Worm (Caenorhabditis elegans) whole organism, L3 larva: ENCODE results near the gene pals-18.

Experiments
- aly-2 ChIP-seq: fragments of 150-350 bp; optimal IDR thresholded peaks from 2 replicates; lab custom pipeline; 2014; ENCODE audit warnings: missing biosample characterization, missing genetic modification characterization
- ceh-16 ChIP-seq: sonication (generic microtip); optimal IDR thresholded peaks from 2 replicates; lab custom pipeline; 2017; ENCODE audit warnings: missing biosample characterization, missing genetic modification characterization
- elt-1 ChIP-seq: fragments of 150-350 bp; optimal IDR thresholded peaks from 2 replicates; lab custom pipeline; 2014; ENCODE audit warnings: missing biosample characterization, missing genetic modification characterization
- elt-2 ChIP-seq: sonication (generic microtip); optimal IDR thresholded peaks from 2 replicates; lab custom pipeline; 2016; ENCODE audit warnings: missing genetic modification reagents, mild to moderate bottlenecking, missing genetic modification characterization, missing compliant biosample characterization
- lin-39 ChIP-seq: fragments of 150-350 bp; optimal IDR thresholded peaks from 2 replicates; lab custom pipeline; 2018; ENCODE audit warnings: missing biosample characterization, missing genetic modification reagents, missing genetic modification characterization
- mdl-1 ChIP-seq: fragments of 150-350 bp; optimal IDR thresholded peaks from 2 replicates; lab custom pipeline; 2014; ENCODE audit warnings: missing biosample characterization, missing genetic modification characterization
- nhr-11 ChIP-seq: fragments of 150-350 bp; optimal IDR thresholded peaks from 2 replicates; lab custom pipeline; 2014; ENCODE audit warnings: missing biosample characterization, missing genetic modification characterization
- nhr-77 ChIP-seq: fragments of 150-350 bp; optimal IDR thresholded peaks from 2 replicates; lab custom pipeline; 2014; ENCODE audit warnings: missing biosample characterization, missing genetic modification characterization
- zag-1 ChIP-seq: fragments of 150-350 bp; optimal IDR thresholded peaks from 2 replicates; lab custom pipeline; 2014; ENCODE audit warnings: missing biosample characterization, missing genetic modification characterization

- TF ChIP-seq elt-1, result no peak
- no peak for TF ChIP-seq aly-2
- no peak for TF ChIP-seq nhr-77 (tag; lab: Kevin White, UChicago)
- TF ChIP-seq mdl-1 (tag; lab: Kevin White, UChicago), result no peak
- TF ChIP-seq ceh-16 (tag; lab: Kevin White, UChicago), result no peak
- no peak for TF ChIP-seq nhr-11 (tag; lab: Kevin White, UChicago)
- no peak for TF ChIP-seq lin-39 (tag; lab: Kevin White, UChicago)
- TF ChIP-seq zag-1 (tag; lab: Kevin White, UChicago), result no peak
- no peak for TF ChIP-seq elt-2 (tag; lab: Kevin White, UChicago)
Measured at ce11 chrIII:1419146-1419636, 16.0 kb downstream of the pals-18 start, which contains the start of gene Y82E9BR.3.
